Fruit fly (Drosophila melanogaster): ENCODE results near the gene FER.

DNA sequence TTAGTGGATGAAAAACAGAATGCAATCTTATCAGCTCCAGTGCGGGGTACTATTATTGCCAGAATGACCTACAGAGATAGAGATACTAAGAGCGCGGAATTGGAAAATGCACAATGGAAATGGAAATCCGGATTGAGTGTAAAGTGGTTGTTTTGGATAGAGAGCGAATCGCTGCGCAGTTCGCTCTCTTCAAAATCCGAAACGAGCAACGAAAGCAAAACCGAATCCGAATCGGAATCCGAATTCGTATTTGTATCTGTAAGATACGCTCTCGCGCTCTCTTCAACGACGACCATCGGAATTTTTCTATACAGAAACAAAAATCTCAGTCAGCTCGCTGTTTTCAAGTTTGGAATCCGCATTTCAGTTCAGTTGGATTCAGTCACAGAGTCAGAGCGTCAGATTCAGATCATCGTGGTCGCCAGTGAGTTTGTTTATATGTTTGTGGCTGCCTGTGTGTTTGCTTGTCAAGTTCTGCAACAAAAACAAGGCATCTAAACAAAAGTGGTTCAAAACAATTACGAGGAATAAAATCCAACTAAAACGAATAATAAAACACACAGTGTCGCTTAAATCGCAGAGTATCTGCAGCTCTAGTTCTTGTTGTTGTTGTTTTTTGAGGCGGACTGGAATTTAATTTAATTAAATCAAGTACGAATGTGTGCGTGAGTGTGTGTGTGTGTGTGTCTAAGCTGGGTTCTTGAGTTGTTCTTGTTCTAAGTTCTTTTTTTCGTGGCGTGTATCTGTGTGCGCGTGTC lies 23.4 kb upstream of the FER start, which contains the start of gene ps:
- TF ChIP-seq CG10348 (GFP tag; IDR thresholded peaks at IDR 0.05) (no peak), EcR (GFP tag; optimal IDR thresholded peaks at IDR 0.05) (no peak), gl (tag; optimal IDR thresholded peaks at IDR 0.05) (peak; percentile 26), CG4496 (GFP tag; IDR thresholded peaks at IDR 0.05) (no peak), CG14655 (GFP tag; optimal IDR thresholded peaks at IDR 0.05) (no peak)

Data from whole organism, pupa.